Fruit fly (Drosophila melanogaster): Measurements from ENCODE around the gene CG7080.

- TF ChIP-seq CG8301 (tag; optimal IDR thresholded peaks at IDR 0.05) (peak; percentile 58), gl (tag; optimal IDR thresholded peaks at IDR 0.05) (peak; percentile 49), Snoo (tag; optimal IDR thresholded peaks at IDR 0.05) (peak; percentile 64)
Observed at dm6 chr3R:22339510-22339909, 10.4 kb downstream of the CG7080 start.

Data from whole organism, pupa.